Fruit fly (Drosophila melanogaster) whole organism, embryonic: ENCODE measurements around the gene BBIP1.
A peak's percentile ranks its signal among the peaks of the same experiment; 100 is the strongest.

Experiments
- ATbp ChIP-seq: fragments of 200-800 bp; sonication (Bioruptor generic); optimal IDR thresholded peaks from 2 replicates; lab custom pipeline; 2017; ENCODE audit warnings: missing biosample characterization, mild to moderate bottlenecking, missing genetic modification characterization, missing genetic modification reagents
- Adf1 ChIP-seq: fragments of 200-800 bp; sonication (Bioruptor generic); IDR thresholded peaks from 2 replicates; pipeline ENCODE4 v1.3.6; 2022; ENCODE audit warnings: missing biosample characterization, missing genetic modification characterization
- Atf6 ChIP-seq: fragments of 200-800 bp; sonication (Bioruptor generic); IDR thresholded peaks from 2 replicates; pipeline ENCODE4 v1.3.6; 2022; ENCODE audit warnings: missing biosample characterization, missing genetic modification characterization
- Bdp1 ChIP-seq: fragments of 200-800 bp; sonication (Bioruptor generic); optimal IDR thresholded peaks from 3 replicates; lab custom pipeline; 2016; ENCODE audit warnings: missing biosample characterization, missing genetic modification characterization
- Blimp-1 ChIP-seq: fragments of 200-800 bp; sonication (Bioruptor generic); optimal IDR thresholded peaks from 3 replicates; lab custom pipeline; 2018; ENCODE audit warnings: missing biosample characterization, missing genetic modification characterization, mild to moderate bottlenecking, moderate library complexity, missing genetic modification reagents
- CG10274 ChIP-seq: fragments of 200-800 bp; sonication (Bioruptor generic); optimal IDR thresholded peaks from 3 replicates; lab custom pipeline; 2017; ENCODE audit warnings: missing biosample characterization, mild to moderate bottlenecking, missing genetic modification characterization
- CG10565 ChIP-seq: fragments of 200-800 bp; sonication (Bioruptor generic); optimal IDR thresholded peaks from 3 replicates; lab custom pipeline; 2016; ENCODE audit warnings: missing biosample characterization, mild to moderate bottlenecking, missing genetic modification characterization
- CG14014 ChIP-seq: fragments of 200-800 bp; sonication (Bioruptor generic); IDR thresholded peaks from 2 replicates; pipeline ENCODE4 v1.3.6; 2022; ENCODE audit warnings: missing biosample characterization, missing genetic modification characterization
- CG14860 ChIP-seq: fragments of 200-800 bp; sonication (Bioruptor generic); IDR thresholded peaks from 3 replicates; pipeline ENCODE4 v1.3.6; 2022; ENCODE audit warnings: missing biosample characterization, missing genetic modification characterization; ENCODE audit not compliant: partially characterized antibody
- CG15011 ChIP-seq: fragments of 200-800 bp; sonication (Bioruptor generic); optimal IDR thresholded peaks from 3 replicates; lab custom pipeline; 2018; ENCODE audit warnings: missing biosample characterization, mild to moderate bottlenecking, missing genetic modification characterization
- CG1603 ChIP-seq: fragments of 200-800 bp; sonication (Bioruptor generic); optimal IDR thresholded peaks from 2 replicates; lab custom pipeline; 2019; ENCODE audit warnings: missing biosample characterization, mild to moderate bottlenecking, missing genetic modification characterization, moderate library complexity
- CG1832 ChIP-seq: fragments of 200-800 bp; sonication (Bioruptor generic); optimal IDR thresholded peaks from 2 replicates; lab custom pipeline; 2017; ENCODE audit warnings: missing biosample characterization, mild to moderate bottlenecking, missing genetic modification characterization, inconsistent platforms
- CG18619 ChIP-seq: fragments of 200-800 bp; sonication (Bioruptor generic); optimal IDR thresholded peaks from 3 replicates; lab custom pipeline; 2017; ENCODE audit warnings: missing biosample characterization, mild to moderate bottlenecking, missing genetic modification characterization
- CG3065 ChIP-seq: fragments of 200-800 bp; sonication (Bioruptor generic); optimal IDR thresholded peaks from 2 replicates; lab custom pipeline; 2016; ENCODE audit warnings: missing biosample characterization, missing genetic modification characterization
- CG31441 ChIP-seq: fragments of 200-800 bp; sonication (Bioruptor generic); IDR thresholded peaks from 2 replicates; pipeline ENCODE4 v1.3.6; 2022; ENCODE audit warnings: missing biosample characterization, missing genetic modification characterization
- CG3838 ChIP-seq: fragments of 200-800 bp; sonication (Bioruptor generic); optimal IDR thresholded peaks from 3 replicates; lab custom pipeline; 2016; ENCODE audit warnings: missing biosample characterization, missing genetic modification characterization
- CG6683 ChIP-seq: fragments of 200-800 bp; sonication (Bioruptor generic); optimal IDR thresholded peaks from 2 replicates; lab custom pipeline; 2017; ENCODE audit warnings: missing biosample characterization, mild to moderate bottlenecking, missing genetic modification characterization, missing genetic modification reagents
- CG6813 ChIP-seq: fragments of 200-800 bp; sonication (Bioruptor generic); optimal IDR thresholded peaks from 2 replicates; lab custom pipeline; 2017; ENCODE audit warnings: missing biosample characterization, missing genetic modification characterization, mild to moderate bottlenecking, moderate library complexity, missing genetic modification reagents
- CG8924 ChIP-seq: fragments of 200-800 bp; optimal IDR thresholded peaks from 3 replicates; lab custom pipeline; 2019; ENCODE audit warnings: missing biosample characterization, mild to moderate bottlenecking, missing genetic modification characterization, moderate library complexity
- Chrac-16 ChIP-seq: fragments of 200-800 bp; sonication (Bioruptor generic); optimal IDR thresholded peaks from 3 replicates; lab custom pipeline; 2016; ENCODE audit warnings: missing biosample characterization, missing genetic modification characterization
- CrebB ChIP-seq: fragments of 200-800 bp; sonication (Bioruptor generic); optimal IDR thresholded peaks from 3 replicates; lab custom pipeline; 2018; ENCODE audit warnings: missing biosample characterization, mild to moderate bottlenecking, missing genetic modification characterization
- Dad ChIP-seq: fragments of 200-800 bp; sonication (Bioruptor generic); optimal IDR thresholded peaks from 3 replicates; lab custom pipeline; 2016; ENCODE audit warnings: missing biosample characterization, missing genetic modification characterization
- Dek ChIP-seq: fragments of 200-800 bp; sonication (Bioruptor generic); optimal IDR thresholded peaks from 3 replicates; lab custom pipeline; 2019; ENCODE audit warnings: missing biosample characterization, mild to moderate bottlenecking, missing genetic modification characterization, moderate library complexity
- H2.0 ChIP-seq: fragments of 200-800 bp; sonication (Bioruptor generic); IDR thresholded peaks from 2 replicates; pipeline ENCODE4 v1.3.6; 2022; ENCODE audit warnings: missing biosample characterization, missing genetic modification characterization
- Hand ChIP-seq: fragments of 200-800 bp; sonication (Bioruptor generic); optimal IDR thresholded peaks from 2 replicates; lab custom pipeline; 2017; ENCODE audit warnings: mild to moderate bottlenecking, missing biosample characterization, missing genetic modification reagents, missing genetic modification characterization
- Hr78 ChIP-seq, 2 experiments: fragments of 200-800 bp in 1 of 2; fragments of >200 bp in 1 of 2; sonication (Bioruptor generic) in 1 of 2; optimal IDR thresholded peaks; 2 replicates each; lab custom pipeline; 2017 to 2019; ENCODE audit warnings: missing biosample characterization in 2 of 2, missing genetic modification characterization in 2 of 2, mild to moderate bottlenecking in 1 of 2, moderate library complexity in 1 of 2
- Mad ChIP-seq: fragments of 200-800 bp; sonication (Bioruptor generic); optimal IDR thresholded peaks from 2 replicates; lab custom pipeline; 2016; ENCODE audit warnings: missing biosample characterization, missing genetic modification characterization
- NC2β ChIP-seq: fragments of 200-800 bp; sonication (Bioruptor generic); optimal IDR thresholded peaks from 2 replicates; lab custom pipeline; 2016; ENCODE audit warnings: missing biosample characterization, missing genetic modification characterization
- NK7.1 ChIP-seq: fragments of 200-800 bp; sonication (Bioruptor generic); optimal IDR thresholded peaks from 3 replicates; lab custom pipeline; 2016; ENCODE audit warnings: missing biosample characterization, missing genetic modification characterization
- Nf-YA ChIP-seq: fragments of 200-800 bp; sonication (Bioruptor generic); IDR thresholded peaks from 2 replicates; pipeline ENCODE4 v1.3.6; 2022; ENCODE audit warnings: missing biosample characterization, missing genetic modification characterization
- Pdp1 ChIP-seq, 2 experiments: fragments of 200-800 bp; sonication (Bioruptor generic); optimal IDR thresholded peaks; 3 replicates each; lab custom pipeline; 2016; ENCODE audit warnings: missing biosample characterization in 2 of 2, missing genetic modification characterization in 2 of 2, mild to moderate bottlenecking in 1 of 2, moderate library complexity in 1 of 2
- ase ChIP-seq: fragments of 200-800 bp; sonication (Bioruptor generic); IDR thresholded peaks from 3 replicates; pipeline ENCODE4 v1.3.6; 2022; ENCODE audit warnings: missing biosample characterization, missing genetic modification characterization
- crp ChIP-seq, 2 experiments: fragments of 200-800 bp; sonication (Bioruptor generic); optimal IDR thresholded peaks; 2 replicates in 1 of 2; 3 replicates in 1 of 2; lab custom pipeline; 2017; ENCODE audit warnings: missing biosample characterization in 2 of 2, missing genetic modification characterization in 2 of 2, mild to moderate bottlenecking in 1 of 2, moderate library complexity in 1 of 2
- dati ChIP-seq: fragments of 200-800 bp; sonication (Bioruptor generic); IDR thresholded peaks from 2 replicates; pipeline ENCODE4 v1.3.6; 2022; ENCODE audit warnings: missing biosample characterization, missing genetic modification characterization
- disco-r ChIP-seq: fragments of 200-800 bp; sonication (Bioruptor generic); optimal IDR thresholded peaks from 2 replicates; lab custom pipeline; 2016; ENCODE audit warnings: missing biosample characterization, missing genetic modification characterization
- ems ChIP-seq: fragments of 200-800 bp; sonication (Bioruptor generic); optimal IDR thresholded peaks from 3 replicates; lab custom pipeline; 2016; ENCODE audit warnings: missing biosample characterization, missing genetic modification characterization
- fd64A ChIP-seq: fragments of 200-800 bp; sonication (Bioruptor generic); optimal IDR thresholded peaks from 3 replicates; lab custom pipeline; 2018; ENCODE audit warnings: missing biosample characterization, mild to moderate bottlenecking, missing genetic modification characterization
- fd96Cb ChIP-seq: fragments of 200-800 bp; sonication (Bioruptor generic); optimal IDR thresholded peaks from 2 replicates; lab custom pipeline; 2018; ENCODE audit warnings: missing biosample characterization, mild to moderate bottlenecking, missing genetic modification characterization, moderate library complexity
- gem ChIP-seq: fragments of 200-800 bp; sonication (Bioruptor generic); optimal IDR thresholded peaks from 2 replicates; lab custom pipeline; 2019; ENCODE audit warnings: missing biosample characterization, mild to moderate bottlenecking, missing genetic modification characterization, moderate library complexity
- gsb-n ChIP-seq: fragments of 200-800 bp; sonication (Bioruptor generic); optimal IDR thresholded peaks from 3 replicates; lab custom pipeline; 2018; ENCODE audit warnings: missing biosample characterization, mild to moderate bottlenecking, missing genetic modification characterization
- insv ChIP-seq, 2 experiments: fragments of 200-800 bp; sonication (Bioruptor generic); optimal IDR thresholded peaks; 3 replicates each; lab custom pipeline; 2016 to 2018; ENCODE audit warnings: missing biosample characterization in 2 of 2, missing genetic modification characterization in 2 of 2
- jigr1 ChIP-seq: fragments of 200-800 bp; sonication (Bioruptor generic); IDR thresholded peaks from 3 replicates; pipeline ENCODE4 v1.3.6; 2022; ENCODE audit warnings: missing biosample characterization, missing genetic modification characterization
- knrl ChIP-seq: fragments of 200-800 bp; sonication (Bioruptor generic); IDR thresholded peaks from 3 replicates; pipeline ENCODE4 v1.3.6; 2022; ENCODE audit warnings: missing biosample characterization, missing genetic modification characterization; ENCODE audit not compliant: partially characterized antibody
- nmo ChIP-seq: fragments of 200-800 bp; sonication (Bioruptor generic); optimal IDR thresholded peaks from 2 replicates; lab custom pipeline; 2018; ENCODE audit warnings: missing biosample characterization, mild to moderate bottlenecking, missing genetic modification characterization, moderate library complexity
- prd ChIP-seq, 3 experiments: fragments of >200 bp in 2 of 3; fragments of 200-800 bp in 1 of 3; sonication (Bioruptor generic) in 1 of 3; optimal IDR thresholded peaks in 2 of 3; IDR thresholded peaks in 1 of 3; 2 replicates in 2 of 3; 3 replicates in 1 of 3; pipeline versions ENCODE4 v1.3.6 to Lab custom; 2017 to 2022; ENCODE audit warnings: missing biosample characterization in 1 of 3, missing genetic modification characterization in 1 of 3
- salm ChIP-seq: fragments of 200-800 bp; sonication (Bioruptor generic); optimal IDR thresholded peaks from 2 replicates; lab custom pipeline; 2018; ENCODE audit warnings: missing biosample characterization, mild to moderate bottlenecking, missing genetic modification characterization
- so ChIP-seq: fragments of 200-800 bp; sonication (Bioruptor generic); IDR thresholded peaks from 3 replicates; pipeline ENCODE4 v1.3.6; 2022; ENCODE audit warnings: missing biosample characterization, missing genetic modification characterization
- tap ChIP-seq: fragments of 200-800 bp; optimal IDR thresholded peaks from 3 replicates; lab custom pipeline; 2019; ENCODE audit warnings: missing biosample characterization, mild to moderate bottlenecking, missing genetic modification characterization, moderate library complexity
- unc-4 ChIP-seq: fragments of 200-800 bp; sonication (Bioruptor generic); IDR thresholded peaks from 2 replicates; pipeline ENCODE4 v1.3.6; 2022; ENCODE audit warnings: missing biosample characterization, missing genetic modification characterization; ENCODE audit not compliant: partially characterized antibody

The BBIP1 gene

dm6 chr3R:9428988-9429387 lies 24.8 kb downstream of the BBIP1 start (continued):
- TF ChIP-seq insv (GFP tag; optimal IDR thresholded peaks at IDR 0.05; lab: Kevin White, UChicago) (no peak), Atf6 (GFP tag; lab: Robert Waterston, UW) (peak; percentile 84), tap (peak; percentile 56), Nf-YA (GFP tag; lab: Robert Waterston, UW) (peak; percentile 44; the same call in 1 of the 2 replicates), gem (tag; lab: Kevin White, UChicago) (peak; percentile 63), Pdp1 (GFP tag; optimal IDR thresholded peaks at IDR 0.05; lab: Kevin White, UChicago) (peak; percentile 25 to 90), Hand (GFP tag; lab: Kevin White, UChicago) (peak; percentile 76), Hr78 (GFP tag; optimal IDR thresholded peaks at IDR 0.05; lab: Kevin White, UChicago) (peak in 1 of 2 experiments; percentile 58), gsb-n (tag; lab: Kevin White, UChicago) (no peak), ems (GFP tag; lab: Kevin White, UChicago) (peak; percentile 72), salm (tag; lab: Kevin White, UChicago) (peak; percentile 63), CrebB (tag; lab: Kevin White, UChicago) (peak; percentile 64), disco-r (GFP tag; lab: Kevin White, UChicago) (peak; percentile 5), CG3065 (GFP tag; lab: Kevin White, UChicago) (peak; percentile 19), ATbp (GFP tag; lab: Kevin White, UChicago) (peak; percentile 45), CG31441 (GFP tag; lab: Robert Waterston, UW) (peak; percentile 53), CG14860 (GFP tag; lab: Robert Waterston, UW) (no peak), unc-4 (GFP tag; lab: Robert Waterston, UW) (no peak), NK7.1 (peak; percentile 33), Adf1 (GFP tag; lab: Robert Waterston, UW) (peak; percentile 24; the same call in 1 of the 2 replicates), ase (GFP tag; lab: Robert Waterston, UW) (peak; percentile 47; the same call in 1 of the 3 replicates), CG14014 (GFP tag; lab: Robert Waterston, UW) (peak; percentile 79), CG6813 (GFP tag; lab: Kevin White, UChicago) (peak; percentile 8), CG10565 (no peak), dati (GFP tag; lab: Robert Waterston, UW) (no peak), prd (optimal IDR thresholded peaks at IDR 0.05; lab: Kevin White, UChicago) (no peak), prd (GFP tag; IDR thresholded peaks at IDR 0.05; lab: Robert Waterston, UW) (peak; percentile 54; the same call in 2 of the 3 replicates), jigr1 (GFP tag; lab: Robert Waterston, UW) (no peak), Dek (peak; percentile 68), knrl (GFP tag; lab: Robert Waterston, UW) (no peak), CG3838 (GFP tag; lab: Kevin White, UChicago) (no peak), NC2β (GFP tag; lab: Kevin White, UChicago) (peak; percentile 46), fd96Cb (tag; lab: Kevin White, UChicago) (peak; percentile 41), Bdp1 (GFP tag; lab: Kevin White, UChicago) (peak; percentile 36), CG8924 (tag; lab: Kevin White, UChicago) (peak; percentile 71), so (0 out of 3 replicates have a peak, but pooled peaks have one; percentile 27), fd64A (peak; percentile 58), CG1603 (tag; lab: Kevin White, UChicago) (peak; percentile 52), CG18619 (GFP tag; lab: Kevin White, UChicago) (peak; percentile 69), crp (GFP tag; optimal IDR thresholded peaks at IDR 0.05; lab: Kevin White, UChicago) (no peak), CG6683 (GFP tag; lab: Kevin White, UChicago) (peak; percentile 64), H2.0 (GFP tag; lab: Robert Waterston, UW) (peak; percentile 61; the same call in 1 of the 2 replicates), Blimp-1 (GFP tag; lab: Kevin White, UChicago) (peak; percentile 60), nmo (GFP tag; lab: Kevin White, UChicago) (peak; percentile 33), Chrac-16 (GFP tag; lab: Kevin White, UChicago) (peak; percentile 1), CG15011 (GFP tag; lab: Kevin White, UChicago) (peak; percentile 61), CG10274 (peak; percentile 50), Mad (peak; percentile 38), Dad (GFP tag; lab: Kevin White, UChicago) (peak; percentile 49), CG1832 (no peak)
